Worm (Caenorhabditis elegans): ENCODE results near the gene dhhc-13.

The dhhc-13 gene

ce11 chrIV:5947555-5948151 lies 30.5 kb downstream of the dhhc-13 start, which contains the start of gene rps-25 (continued):
- peak; percentile 15 for TF ChIP-seq hpl-2 (GFP tag; optimal IDR thresholded peaks at IDR 0.05)
- TF ChIP-seq ces-1 (GFP tag; optimal IDR thresholded peaks at IDR 0.05), result no peak
- peak; percentile 81 to 97 for TF ChIP-seq lsy-2 (tag; optimal IDR thresholded peaks at IDR 0.05)
- no peak for TF ChIP-seq fkh-4 (tag; optimal IDR thresholded peaks at IDR 0.05; ENCODE audit: borderline replicate concordance)
- no peak for TF ChIP-seq nhr-84 (tag; optimal IDR thresholded peaks at IDR 0.05)
- no peak for TF ChIP-seq nhr-76 (tag; optimal IDR thresholded peaks at IDR 0.05)
- TF ChIP-seq efl-3 (GFP tag; optimal IDR thresholded peaks at IDR 0.05), result no peak
- no peak for TF ChIP-seq mab-9 (GFP tag; IDR thresholded peaks at IDR 0.05)
- peak; percentile 7 for TF ChIP-seq lin-15B (tag; optimal IDR thresholded peaks at IDR 0.05)
- no peak for TF ChIP-seq nhr-12 (tag; optimal IDR thresholded peaks at IDR 0.05)
- TF ChIP-seq nhr-19 (GFP tag; conservative IDR thresholded peaks at IDR 0.05), result no peak; the same call in 1 of the 2 replicates
- TF ChIP-seq nhr-77 (tag; optimal IDR thresholded peaks at IDR 0.05), result no peak
- no peak for TF ChIP-seq unc-30 (tag; optimal IDR thresholded peaks at IDR 0.05)
- peak; percentile 40 to 62 (median 54) for TF ChIP-seq dpl-1 (GFP tag; optimal IDR thresholded peaks at IDR 0.05)
- TF ChIP-seq zip-4 (GFP tag; optimal IDR thresholded peaks at IDR 0.05), result no peak
- TF ChIP-seq egl-27 (tag; optimal IDR thresholded peaks at IDR 0.05), result no peak
- no peak for TF ChIP-seq pax-3 (tag; optimal IDR thresholded peaks at IDR 0.05)
- TF ChIP-seq hlh-4 (tag; optimal IDR thresholded peaks at IDR 0.05), result no peak
- TF ChIP-seq ceh-88 (GFP tag; IDR thresholded peaks at IDR 0.05), result no peak
- no peak for TF ChIP-seq nhr-28 (tag; optimal IDR thresholded peaks at IDR 0.05)
- peak in 2 of 3 experiments; percentile 10 to 74 for TF ChIP-seq ceh-82 (tag; optimal IDR thresholded peaks at IDR 0.05)
- TF ChIP-seq ceh-63 (GFP tag; optimal IDR thresholded peaks at IDR 0.05), result no peak
- peak; percentile 45 for TF ChIP-seq xbp-1 (tag; optimal IDR thresholded peaks at IDR 0.05)
- no peak for TF ChIP-seq nhr-237 (tag; optimal IDR thresholded peaks at IDR 0.05)
- TF ChIP-seq zag-1 (tag; optimal IDR thresholded peaks at IDR 0.05), result no peak
- peak; percentile 21 for TF ChIP-seq irx-1 (tag; optimal IDR thresholded peaks at IDR 0.05)
- TF ChIP-seq elt-2 (tag; optimal IDR thresholded peaks at IDR 0.05), result no peak
- no peak for TF ChIP-seq Y116A8C.19 (tag; optimal IDR thresholded peaks at IDR 0.05; ENCODE audit: borderline replicate concordance)
- TF ChIP-seq tbx-2 (tag; optimal IDR thresholded peaks at IDR 0.05), result peak; percentile 25
- TF ChIP-seq rnt-1 (tag; optimal IDR thresholded peaks at IDR 0.05), result peak; percentile 56
- TF ChIP-seq alr-1 (tag; optimal IDR thresholded peaks at IDR 0.05; ENCODE audit: borderline replicate concordance), result no peak
- TF ChIP-seq ceh-90 (tag; optimal IDR thresholded peaks at IDR 0.05), result no peak
- peak; percentile 12 for TF ChIP-seq snpc-4 (tag; optimal IDR thresholded peaks at IDR 0.05)
- TF ChIP-seq isw-1 (GFP tag; IDR thresholded peaks at IDR 0.05), result peak; percentile 35; the same call in 1 of the 2 replicates
- TF ChIP-seq nhr-71 (tag; optimal IDR thresholded peaks at IDR 0.05), result peak; percentile 68
- peak; percentile 20 for TF ChIP-seq nhr-90 (tag; optimal IDR thresholded peaks at IDR 0.05; ENCODE audit: poor library complexity)
- TF ChIP-seq unc-86 (tag; optimal IDR thresholded peaks at IDR 0.05), result no peak
- TF ChIP-seq fos-1 (tag; optimal IDR thresholded peaks at IDR 0.05), result peak; percentile 3
- TF ChIP-seq C04F5.9 (tag; optimal IDR thresholded peaks at IDR 0.05), result no peak
- TF ChIP-seq aha-1 (tag; optimal IDR thresholded peaks at IDR 0.05), result no peak
- no peak for TF ChIP-seq mef-2 (tag; optimal IDR thresholded peaks at IDR 0.05)
- TF ChIP-seq nhr-20 (tag; optimal IDR thresholded peaks at IDR 0.05), result peak; percentile 45
- TF ChIP-seq lin-13 (GFP tag; optimal IDR thresholded peaks at IDR 0.05), result peak; percentile 52
- no peak for TF ChIP-seq sox-4 (tag; optimal IDR thresholded peaks at IDR 0.05)
- TF ChIP-seq vab-15 (tag; optimal IDR thresholded peaks at IDR 0.05), result no peak
- TF ChIP-seq lin-35 (GFP tag; optimal IDR thresholded peaks at IDR 0.05), result peak; percentile 68 to 78
- no peak for TF ChIP-seq sptf-1 (tag; optimal IDR thresholded peaks at IDR 0.05)
- no peak for TF ChIP-seq pqm-1 (tag; optimal IDR thresholded peaks at IDR 0.05)
- TF ChIP-seq fkh-10 (GFP tag; optimal IDR thresholded peaks at IDR 0.05), result no peak
- TF ChIP-seq sup-37 (GFP tag; optimal IDR thresholded peaks at IDR 0.05), result no peak
- TF ChIP-seq hlh-17 (GFP tag; optimal IDR thresholded peaks at IDR 0.05; ENCODE audit: borderline replicate concordance), result no peak
- TF ChIP-seq pag-3 (tag; optimal IDR thresholded peaks at IDR 0.05; ENCODE audit: borderline replicate concordance, insufficient read depth), result no peak

All from whole organism, L1 larva.